Worm (Caenorhabditis elegans) whole organism, L4 larva: ENCODE data around the gene F10E9.12.
A peak's percentile ranks its signal among the peaks of the same experiment; 100 is the strongest.

Experiments
- D1046.2 ChIP-seq: fragments of 200-800 bp; sonication (Bioruptor generic); IDR thresholded peaks from 2 replicates; pipeline ENCODE4 v1.3.6; 2022; ENCODE audit warnings: missing genetic modification characterization, missing compliant biosample characterization
- F26F4.8 ChIP-seq: fragments of 200-800 bp; sonication (Bioruptor generic); conservative IDR thresholded peaks from 2 replicates; pipeline ENCODE4 v1.3.6; 2022; ENCODE audit warnings: missing genetic modification characterization, missing compliant biosample characterization
- F37D6.2 ChIP-seq: sonication (generic microtip); optimal IDR thresholded peaks from 2 replicates; lab custom pipeline; 2016; ENCODE audit warnings: mild to moderate bottlenecking, missing genetic modification characterization, missing compliant biosample characterization
- F49E8.2 ChIP-seq: sonication (generic microtip); optimal IDR thresholded peaks from 2 replicates; lab custom pipeline; 2016; ENCODE audit warnings: missing compliant biosample characterization, mild to moderate bottlenecking, missing genetic modification characterization, borderline replicate concordance
- R02D3.7 ChIP-seq: fragments of 150-350 bp; sonication (generic microtip); optimal IDR thresholded peaks from 3 replicates; lab custom pipeline; 2014; ENCODE audit warnings: missing biosample characterization, missing genetic modification characterization
- Y105C5A.15 ChIP-seq: fragments of 200-800 bp; sonication (Bioruptor generic); IDR thresholded peaks from 2 replicates; pipeline ENCODE4 v1.3.6; 2022; ENCODE audit warnings: missing genetic modification characterization, missing compliant biosample characterization
- Y48G9A.11 ChIP-seq: fragments of 200-800 bp; sonication (Bioruptor generic); IDR thresholded peaks from 2 replicates; pipeline ENCODE4 v1.3.6; 2022; ENCODE audit warnings: missing genetic modification reagents, missing genetic modification characterization, missing compliant biosample characterization
- Y5F2A.4 ChIP-seq: fragments of 200-800 bp; sonication (Bioruptor generic); optimal IDR thresholded peaks from 2 replicates; lab custom pipeline; 2018; ENCODE audit warnings: mild to moderate bottlenecking, missing genetic modification characterization, missing compliant biosample characterization
- Y75B8A.6 ChIP-seq: fragments of 200-800 bp; sonication (Bioruptor generic); IDR thresholded peaks from 2 replicates; pipeline ENCODE4 v1.3.6; 2022; ENCODE audit warnings: missing genetic modification reagents, missing genetic modification characterization, missing compliant biosample characterization
- ZK337.2 ChIP-seq: fragments of 200-800 bp; sonication (Bioruptor generic); IDR thresholded peaks from 2 replicates; pipeline ENCODE4 v1.3.6; 2022; ENCODE audit warnings: missing genetic modification reagents, missing genetic modification characterization, missing compliant biosample characterization
- ZK546.5 ChIP-seq, 2 experiments: sonication (generic microtip); optimal IDR thresholded peaks; 2 replicates each; lab custom pipeline; 2017; ENCODE audit warnings: missing biosample characterization in 2 of 2, missing genetic modification characterization in 2 of 2
- aha-1 ChIP-seq: fragments of 150-350 bp; peaks from one replicate; lab custom pipeline; 2014; ENCODE audit warnings: missing biosample characterization, missing genetic modification characterization
- ama-1 ChIP-seq: fragments of 150-350 bp; optimal IDR thresholded peaks from 2 replicates; lab custom pipeline; 2014; ENCODE audit warnings: inconsistent platforms, mixed read lengths
- ceh-20 ChIP-seq: fragments of 200-800 bp; sonication (Bioruptor generic); IDR thresholded peaks from 2 replicates; pipeline ENCODE4 v1.3.6; 2022; ENCODE audit warnings: missing genetic modification reagents, missing genetic modification characterization, missing compliant biosample characterization
- ceh-32 ChIP-seq: sonication (generic microtip); optimal IDR thresholded peaks from 2 replicates; lab custom pipeline; 2016; ENCODE audit warnings: mild to moderate bottlenecking, missing genetic modification characterization, missing compliant biosample characterization; ENCODE audit not compliant: poor library complexity
- ces-1 ChIP-seq: fragments of 150-350 bp; sonication (generic microtip); optimal IDR thresholded peaks from 4 replicates; lab custom pipeline; 2014; ENCODE audit warnings: missing biosample characterization, missing genetic modification reagents, missing genetic modification characterization
- daf-12 ChIP-seq: fragments of 150-350 bp; optimal IDR thresholded peaks from 2 replicates; lab custom pipeline; 2014; ENCODE audit warnings: missing biosample characterization, missing genetic modification reagents, missing genetic modification characterization
- dmd-6 ChIP-seq: fragments of 200-800 bp; sonication (Bioruptor generic); IDR thresholded peaks from 2 replicates; pipeline ENCODE4 v1.3.6; 2022; ENCODE audit warnings: missing genetic modification reagents, missing genetic modification characterization, missing compliant biosample characterization
- dmd-9 ChIP-seq: fragments of 200-800 bp; sonication (Bioruptor generic); IDR thresholded peaks from 2 replicates; pipeline ENCODE4 v1.3.6; 2022; ENCODE audit warnings: missing genetic modification reagents, missing genetic modification characterization, missing compliant biosample characterization
- dpl-1 ChIP-seq: fragments of 150-350 bp; optimal IDR thresholded peaks from 2 replicates; lab custom pipeline; 2014; ENCODE audit warnings: missing biosample characterization, missing genetic modification reagents, missing genetic modification characterization
- fos-1 ChIP-seq: fragments of 150-350 bp; optimal IDR thresholded peaks from 2 replicates; lab custom pipeline; 2014; ENCODE audit warnings: missing biosample characterization, missing genetic modification characterization
- hif-1 ChIP-seq, 2 experiments: sonication (generic microtip); optimal IDR thresholded peaks; 2 replicates each; lab custom pipeline; 2016 to 2017; ENCODE audit warnings: missing compliant biosample characterization in 2 of 2, missing genetic modification characterization in 2 of 2, missing genetic modification reagents in 2 of 2, missing genotype in 2 of 2, mild to moderate bottlenecking in 1 of 2
- hlh-11 ChIP-seq: fragments of 200-800 bp; sonication (Bioruptor generic); optimal IDR thresholded peaks from 2 replicates; lab custom pipeline; 2018; ENCODE audit warnings: mild to moderate bottlenecking, missing genetic modification characterization, missing compliant biosample characterization
- hmg-1.1 ChIP-seq: fragments of 200-800 bp; sonication (Bioruptor generic); IDR thresholded peaks from 2 replicates; pipeline ENCODE4 v1.3.6; 2022; ENCODE audit warnings: missing genetic modification reagents, missing genetic modification characterization, missing compliant biosample characterization
- lin-13 ChIP-seq: fragments of 150-350 bp; optimal IDR thresholded peaks from 2 replicates; lab custom pipeline; 2014; ENCODE audit warnings: missing biosample characterization, missing genetic modification reagents, missing genetic modification characterization
- mdt-29 ChIP-seq: fragments of 200-800 bp; sonication (Bioruptor generic); IDR thresholded peaks from 2 replicates; pipeline ENCODE4 v1.3.6; 2022; ENCODE audit warnings: missing genetic modification reagents, missing genetic modification characterization, missing compliant biosample characterization
- mep-1 ChIP-seq: fragments of 150-350 bp; sonication (generic microtip); optimal IDR thresholded peaks from 3 replicates; lab custom pipeline; 2014; ENCODE audit warnings: missing biosample characterization, missing genetic modification characterization
- mes-2 ChIP-seq: sonication (generic microtip); optimal IDR thresholded peaks from 2 replicates; lab custom pipeline; 2016; ENCODE audit warnings: missing genotype, mild to moderate bottlenecking, missing genetic modification characterization, missing compliant biosample characterization; ENCODE audit not compliant: poor library complexity, severe bottlenecking
- mxl-2 ChIP-seq: fragments of 200-800 bp; sonication (Bioruptor generic); conservative IDR thresholded peaks from 2 replicates; pipeline ENCODE4 v1.3.6; 2022; ENCODE audit warnings: missing genetic modification reagents, missing genetic modification characterization, missing compliant biosample characterization
- nhr-10 ChIP-seq: fragments of 150-350 bp; optimal IDR thresholded peaks from 2 replicates; lab custom pipeline; 2014; ENCODE audit warnings: missing biosample characterization, missing genetic modification characterization
- nhr-102 ChIP-seq: sonication (generic microtip); optimal IDR thresholded peaks from 2 replicates; lab custom pipeline; 2016; ENCODE audit warnings: mild to moderate bottlenecking, missing genetic modification characterization, moderate library complexity, missing compliant biosample characterization
- nhr-111 ChIP-seq: fragments of 200-800 bp; sonication (Bioruptor generic); optimal IDR thresholded peaks from 2 replicates; lab custom pipeline; 2018; ENCODE audit warnings: mild to moderate bottlenecking, missing genetic modification characterization, missing compliant biosample characterization
- nhr-42 ChIP-seq: fragments of 200-800 bp; sonication (Bioruptor generic); IDR thresholded peaks from 2 replicates; pipeline ENCODE4 v1.3.6; 2022; ENCODE audit warnings: missing genetic modification characterization, missing compliant biosample characterization
- php-3 ChIP-seq: fragments of 200-800 bp; sonication (Bioruptor generic); IDR thresholded peaks from 2 replicates; pipeline ENCODE4 v1.3.6; 2022; ENCODE audit warnings: missing genetic modification reagents, missing genetic modification characterization, missing compliant biosample characterization
- pqm-1 ChIP-seq: sonication (generic microtip); optimal IDR thresholded peaks from 2 replicates; lab custom pipeline; 2017; ENCODE audit warnings: missing biosample characterization, missing genetic modification characterization
- set-16 ChIP-seq: fragments of 200-800 bp; sonication (Bioruptor generic); IDR thresholded peaks from 2 replicates; pipeline ENCODE4 v1.3.6; 2022; ENCODE audit warnings: missing genetic modification reagents, missing genetic modification characterization, missing compliant biosample characterization
- skn-1 ChIP-seq: fragments of 150-350 bp; optimal IDR thresholded peaks from 2 replicates; lab custom pipeline; 2014; ENCODE audit warnings: missing biosample characterization, missing genetic modification characterization
- snpc-1.2 ChIP-seq: fragments of 200-800 bp; sonication (Bioruptor generic); IDR thresholded peaks from 2 replicates; pipeline ENCODE4 v1.3.6; 2022; ENCODE audit warnings: missing genetic modification reagents, missing genetic modification characterization, missing compliant biosample characterization
- spr-3 ChIP-seq: fragments of 200-800 bp; sonication (Bioruptor generic); optimal IDR thresholded peaks from 2 replicates; lab custom pipeline; 2018; ENCODE audit warnings: mild to moderate bottlenecking, missing genetic modification characterization, missing compliant biosample characterization
- tag-97 ChIP-seq: fragments of 200-800 bp; sonication (Bioruptor generic); IDR thresholded peaks from 2 replicates; pipeline ENCODE4 v1.3.6; 2022; ENCODE audit warnings: missing genetic modification characterization, missing compliant biosample characterization
- unc-130 ChIP-seq: sonication (generic microtip); optimal IDR thresholded peaks from 2 replicates; lab custom pipeline; 2016; ENCODE audit warnings: missing genetic modification reagents, missing genetic modification characterization, missing compliant biosample characterization
- unc-62 ChIP-seq, 3 experiments: fragments of 150-350 bp in 1 of 3; sonication (generic microtip); optimal IDR thresholded peaks in 2 of 3; peaks in 1 of 3; 1 replicate in 1 of 3; 2 replicates in 2 of 3; lab custom pipeline; 2014 to 2017; ENCODE audit warnings: missing biosample characterization in 3 of 3, missing genetic modification characterization in 3 of 3, missing genetic modification reagents in 3 of 3, missing genotype in 1 of 3
- zag-1 ChIP-seq: fragments of 150-350 bp; optimal IDR thresholded peaks from 2 replicates; lab custom pipeline; 2014; ENCODE audit warnings: missing biosample characterization, missing genetic modification characterization
- zfp-2 ChIP-seq: sonication (generic microtip); optimal IDR thresholded peaks from 2 replicates; lab custom pipeline; 2016; ENCODE audit warnings: mild to moderate bottlenecking, missing genetic modification characterization, missing compliant biosample characterization
- zfp-3 ChIP-seq: fragments of 200-800 bp; sonication (Bioruptor generic); conservative IDR thresholded peaks from 2 replicates; pipeline ENCODE4 v1.3.6; 2022; ENCODE audit warnings: missing genetic modification reagents, missing genetic modification characterization, missing compliant biosample characterization

F10E9.12 gene

DNA sequence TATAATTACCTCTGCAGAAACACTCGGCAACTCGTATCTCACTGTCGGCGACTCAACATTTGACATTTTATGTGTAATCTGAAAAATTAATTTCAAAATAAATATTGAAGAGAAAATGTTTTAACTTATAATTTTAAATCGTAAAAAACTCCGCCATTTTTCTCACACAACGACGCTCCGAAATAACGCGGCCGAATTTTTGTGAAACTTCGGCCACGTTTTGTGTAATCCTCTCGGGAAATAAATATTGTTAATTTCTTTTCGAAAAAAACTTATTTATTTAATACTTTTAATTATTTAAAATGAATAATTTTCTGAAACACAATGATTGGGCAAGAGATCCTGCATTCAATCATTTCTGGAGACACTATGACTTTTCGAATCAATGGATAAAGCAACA lies 17.0 kb upstream of the F10E9.12 start, which contains the start of the genes F10E9.7 and F10E9.5 (continued):
- TF ChIP-seq dmd-6, result peak; percentile 83
- peak in 1 of 2 experiments; percentile 93 for TF ChIP-seq hif-1 (tag; optimal IDR thresholded peaks at IDR 0.05; lab: Kevin White, UChicago)
- peak; percentile 54; the same call in 1 of the 2 replicates for TF ChIP-seq hmg-1.1 (GFP tag; lab: Robert Waterston, UW)
- TF ChIP-seq nhr-102 (tag; lab: Kevin White, UChicago), result peak; percentile 54
- peak; percentile 64 for TF ChIP-seq F37D6.2
- no peak for TF ChIP-seq skn-1 (tag; lab: Kevin White, UChicago)
- peak; percentile 16 for TF ChIP-seq F49E8.2 (tag; lab: Kevin White, UChicago)
- no peak for TF ChIP-seq snpc-1.2 (GFP tag; lab: Robert Waterston, UW)
- no peak for TF ChIP-seq zag-1

DNA sequence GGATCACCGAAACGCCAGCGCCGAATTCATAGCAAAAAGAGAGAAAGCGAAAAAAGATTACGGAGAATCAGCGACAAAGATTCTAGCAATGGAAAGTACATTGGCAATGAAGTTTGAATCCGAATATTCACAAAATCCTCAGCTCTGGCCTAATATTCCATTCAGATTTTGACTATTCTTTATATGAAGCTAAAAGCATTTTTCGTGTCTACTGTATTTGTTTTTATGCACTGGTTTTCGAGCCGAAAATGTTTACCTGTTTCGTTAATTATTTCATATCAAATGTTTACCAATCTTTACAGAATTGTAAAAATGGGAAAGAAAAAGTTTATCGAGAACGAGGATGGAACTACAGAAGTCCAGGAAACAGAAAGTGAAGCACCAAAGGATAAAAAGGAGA lies 16.1 kb upstream of the F10E9.12 start, which contains the start of gene F10E9.4:
TSS of gene F10E9.4 (plus strand) at position 301 of the 400 bp plus-strand sequence.
- TF ChIP-seq fos-1 (tag; lab: Kevin White, UChicago) (no peak), ZK337.2 (GFP tag; lab: Robert Waterston, UW) (no peak), lin-13 (no peak), pqm-1 (tag; lab: Kevin White, UChicago) (no peak), unc-130 (GFP tag; lab: Kevin White, UChicago) (no peak), D1046.2 (GFP tag; lab: Robert Waterston, UW) (no peak), mes-2 (tag; lab: Kevin White, UChicago) (no peak), hmg-1.1 (GFP tag; lab: Robert Waterston, UW) (no peak)

DNA sequence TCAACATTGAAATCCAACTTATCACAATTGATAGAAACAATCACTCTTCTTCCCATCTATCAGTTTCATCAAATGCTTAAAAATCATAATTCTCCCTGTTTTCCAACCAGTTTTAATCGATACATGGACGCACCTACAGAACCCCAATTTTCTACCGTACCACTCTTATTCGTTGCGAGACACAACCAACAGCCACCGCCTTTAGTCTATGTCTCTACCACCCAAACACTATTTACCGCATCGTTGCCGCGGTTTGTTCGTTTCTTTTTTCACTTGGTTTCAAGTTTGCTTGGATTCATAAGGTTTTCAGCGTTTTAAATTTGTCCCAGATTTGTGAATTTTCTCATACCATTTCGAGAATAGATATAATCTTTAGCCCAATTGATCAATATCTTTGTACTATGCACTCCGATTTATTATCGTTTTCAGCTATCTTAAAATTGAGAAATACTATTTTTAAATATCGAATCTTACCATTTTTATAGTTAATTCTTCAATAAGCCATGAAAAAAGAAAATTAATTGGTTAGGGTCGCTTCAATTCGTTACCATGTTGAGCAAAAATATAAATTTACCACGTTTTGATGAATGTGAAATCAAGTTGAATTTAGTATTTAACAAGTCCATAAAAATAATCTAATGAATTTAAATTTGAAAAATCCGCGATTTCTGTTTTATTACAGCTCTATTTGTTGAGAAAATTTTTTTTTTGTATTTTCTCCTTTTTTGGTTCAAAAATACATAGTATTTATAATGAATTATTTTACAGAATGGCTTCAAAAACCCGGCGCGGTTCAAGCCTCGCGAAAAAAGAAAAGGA lies 13.9 kb upstream of the F10E9.12 start, which contains the start of gene F10E9.3:
TSS of gene F10E9.3 (plus strand) at position 769 of the 819 bp plus-strand sequence.
- peak; percentile 68 for TF ChIP-seq aha-1 (tag; lab: Kevin White, UChicago)
- no peak for TF ChIP-seq mep-1
- no peak for TF ChIP-seq nhr-42 (GFP tag; lab: Robert Waterston, UW)
- TF ChIP-seq ceh-32, result no peak
- no peak for TF ChIP-seq php-3
- TF ChIP-seq zfp-2 (tag; lab: Kevin White, UChicago), result no peak
- no peak for TF ChIP-seq spr-3
- TF ChIP-seq pqm-1 (tag; lab: Kevin White, UChicago), result no peak
- no peak for TF ChIP-seq mxl-2 (GFP tag; lab: Robert Waterston, UW)
- TF ChIP-seq daf-12 (tag; lab: Kevin White, UChicago), result no peak
- TF ChIP-seq hlh-11 (tag; lab: Kevin White, UChicago), result no peak
- TF ChIP-seq dmd-6, result no peak
- TF ChIP-seq snpc-1.2 (GFP tag; lab: Robert Waterston, UW), result no peak
- TF ChIP-seq unc-62 (GFP tag; optimal IDR thresholded peaks at IDR 0.05 in 1 of 2; lab: Kevin White, UChicago), result peak in 1 of 2 experiments; percentile 93
- TF ChIP-seq unc-62 (tag; optimal IDR thresholded peaks at IDR 0.05; lab: Kevin White, UChicago), result no peak
- TF ChIP-seq dmd-9 (GFP tag; lab: Robert Waterston, UW), result no peak
- TF ChIP-seq nhr-10, result no peak
- no peak for TF ChIP-seq R02D3.7 (tag; lab: Kevin White, UChicago)
- TF ChIP-seq ceh-20 (GFP tag; lab: Robert Waterston, UW), result no peak
- TF ChIP-seq nhr-111 (GFP tag; lab: Kevin White, UChicago), result no peak
- TF ChIP-seq set-16 (GFP tag; lab: Robert Waterston, UW), result no peak
- TF ChIP-seq Y75B8A.6, result no peak
- TF ChIP-seq tag-97 (GFP tag; lab: Robert Waterston, UW), result no peak
- TF ChIP-seq ZK337.2 (GFP tag; lab: Robert Waterston, UW), result no peak
- TF ChIP-seq zfp-3 (GFP tag; lab: Robert Waterston, UW), result no peak
- TF ChIP-seq Y5F2A.4 (GFP tag; lab: Kevin White, UChicago), result no peak
- TF ChIP-seq ama-1, result peak; percentile 32
- no peak for TF ChIP-seq mdt-29 (GFP tag; lab: Robert Waterston, UW)
- TF ChIP-seq dpl-1, result peak; percentile 38
- TF ChIP-seq nhr-102 (tag; lab: Kevin White, UChicago), result no peak
- TF ChIP-seq Y105C5A.15 (GFP tag; lab: Robert Waterston, UW), result no peak
- no peak for TF ChIP-seq ZK546.5 (tag; optimal IDR thresholded peaks at IDR 0.05; lab: Kevin White, UChicago)
- no peak for TF ChIP-seq ces-1 (GFP tag; lab: Kevin White, UChicago)
- TF ChIP-seq Y48G9A.11 (GFP tag; lab: Robert Waterston, UW), result no peak
- no peak for TF ChIP-seq F26F4.8
